Fruit fly (Drosophila melanogaster): ENCODE results near the gene CG1999.

DNA sequence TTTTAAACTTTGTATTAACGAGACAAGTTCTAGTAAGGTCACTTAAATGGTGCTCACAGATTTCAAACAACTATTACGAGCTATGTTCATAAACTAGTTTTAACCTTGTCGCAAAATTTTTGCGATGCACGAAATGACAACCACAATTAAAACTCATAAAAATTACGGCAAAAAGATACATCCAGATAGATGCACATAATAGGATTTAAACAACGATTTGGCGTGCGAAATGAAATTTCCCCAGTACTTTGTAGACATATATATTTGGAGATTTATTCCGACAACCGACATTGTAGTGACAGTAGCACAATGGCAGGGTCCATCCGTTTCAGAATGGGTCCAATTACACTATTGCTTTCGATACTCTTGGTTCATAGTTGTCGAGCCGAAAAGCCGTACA lies 19.2 kb downstream of the CG1999 start, which contains the start of gene CheA7a:
- TF ChIP-seq CG7045 (GFP tag; optimal IDR thresholded peaks at IDR 0.05) = no peak
- TF ChIP-seq bab1 (GFP tag; optimal IDR thresholded peaks at IDR 0.05) = no peak
- TF ChIP-seq CG12768 (GFP tag; optimal IDR thresholded peaks at IDR 0.05) = no peak
- no peak for TF ChIP-seq Clk (GFP tag; optimal IDR thresholded peaks at IDR 0.05)
- no peak for TF ChIP-seq ovo (GFP tag; optimal IDR thresholded peaks at IDR 0.05)
